Fruit fly (Drosophila melanogaster) whole organism, embryonic: Measurements from ENCODE around the gene CG14664.

Experiments used
- Adf1 ChIP-seq: fragments of 200-800 bp; sonication (Bioruptor generic); IDR thresholded peaks from 2 replicates; pipeline ENCODE4 v1.3.6; 2022; ENCODE audit warnings: missing biosample characterization, missing genetic modification characterization
- B-H2 ChIP-seq: fragments of 200-800 bp; sonication (Bioruptor generic); optimal IDR thresholded peaks from 2 replicates; lab custom pipeline; 2018; ENCODE audit warnings: missing biosample characterization, mild to moderate bottlenecking, missing genetic modification characterization
- Bteb2 ChIP-seq: fragments of 200-800 bp; sonication (Bioruptor generic); optimal IDR thresholded peaks from 2 replicates; lab custom pipeline; 2016; ENCODE audit warnings: missing biosample characterization, missing genetic modification characterization
- C15 ChIP-seq: fragments of 200-800 bp; sonication (Bioruptor generic); IDR thresholded peaks from 3 replicates; pipeline ENCODE4 v1.3.6; 2022; ENCODE audit warnings: missing biosample characterization, missing genetic modification characterization
- CG1024 ChIP-seq: fragments of 200-800 bp; sonication (Bioruptor generic); IDR thresholded peaks from 2 replicates; pipeline ENCODE4 v1.3.6; 2022; ENCODE audit warnings: missing biosample characterization, missing genetic modification characterization
- CG10267 ChIP-seq: fragments of 200-800 bp; sonication (Bioruptor generic); optimal IDR thresholded peaks from 2 replicates; lab custom pipeline; 2018; ENCODE audit warnings: missing biosample characterization, mild to moderate bottlenecking, missing genetic modification characterization, moderate library complexity
- CG10462 ChIP-seq: fragments of 200-800 bp; sonication (Bioruptor generic); optimal IDR thresholded peaks from 2 replicates; lab custom pipeline; 2016; ENCODE audit warnings: missing biosample characterization, missing genetic modification characterization
- CG11247 ChIP-seq: fragments of 200-800 bp; sonication (Bioruptor generic); IDR thresholded peaks from 2 replicates; pipeline ENCODE4 v1.3.6; 2022; ENCODE audit warnings: missing biosample characterization, missing genetic modification characterization
- CG12104 ChIP-seq: fragments of 200-800 bp; sonication (Bioruptor generic); optimal IDR thresholded peaks from 3 replicates; lab custom pipeline; 2016; ENCODE audit warnings: missing biosample characterization, missing genetic modification characterization
- CG12219 ChIP-seq: fragments of 200-800 bp; sonication (Bioruptor generic); optimal IDR thresholded peaks from 3 replicates; lab custom pipeline; 2018; ENCODE audit warnings: missing biosample characterization, mild to moderate bottlenecking, missing genetic modification characterization
- CG13296 ChIP-seq: fragments of 200-800 bp; sonication (Bioruptor generic); optimal IDR thresholded peaks from 3 replicates; lab custom pipeline; 2018; ENCODE audit warnings: missing biosample characterization, mild to moderate bottlenecking, missing genetic modification characterization
- CG13424 ChIP-seq: fragments of 200-800 bp; sonication (Bioruptor generic); optimal IDR thresholded peaks from 2 replicates; lab custom pipeline; 2019; ENCODE audit warnings: missing biosample characterization, mild to moderate bottlenecking, missing genetic modification characterization, moderate library complexity
- CG13775 ChIP-seq: fragments of 200-800 bp; sonication (Bioruptor generic); optimal IDR thresholded peaks from 3 replicates; lab custom pipeline; 2017; ENCODE audit warnings: missing biosample characterization, mild to moderate bottlenecking, missing genetic modification characterization
- CG14860 ChIP-seq: fragments of 200-800 bp; sonication (Bioruptor generic); IDR thresholded peaks from 3 replicates; pipeline ENCODE4 v1.3.6; 2022; ENCODE audit warnings: missing biosample characterization, missing genetic modification characterization; ENCODE audit not compliant: partially characterized antibody
- CG15601 ChIP-seq: fragments of 200-800 bp; sonication (Bioruptor generic); optimal IDR thresholded peaks from 3 replicates; lab custom pipeline; 2019; ENCODE audit warnings: missing biosample characterization, mild to moderate bottlenecking, missing genetic modification characterization, moderate library complexity
- CG1647 ChIP-seq: fragments of 200-800 bp; sonication (Bioruptor generic); optimal IDR thresholded peaks from 3 replicates; lab custom pipeline; 2016; ENCODE audit warnings: missing biosample characterization, missing genetic modification characterization
- CG17829 ChIP-seq: fragments of 200-800 bp; optimal IDR thresholded peaks from 2 replicates; lab custom pipeline; 2019; ENCODE audit warnings: missing biosample characterization, mild to moderate bottlenecking, missing genetic modification characterization, moderate library complexity
- CG18262 ChIP-seq: fragments of 200-800 bp; optimal IDR thresholded peaks from 3 replicates; lab custom pipeline; 2019; ENCODE audit warnings: missing biosample characterization, mild to moderate bottlenecking, missing genetic modification characterization, moderate library complexity
- CG2875 ChIP-seq: fragments of 200-800 bp; sonication (Bioruptor generic); optimal IDR thresholded peaks from 2 replicates; lab custom pipeline; 2017; ENCODE audit warnings: missing biosample characterization, mild to moderate bottlenecking, missing genetic modification characterization, missing genetic modification reagents
- CG31365 ChIP-seq: fragments of 200-800 bp; sonication (Bioruptor generic); optimal IDR thresholded peaks from 2 replicates; lab custom pipeline; 2018; ENCODE audit warnings: missing biosample characterization, mild to moderate bottlenecking, missing genetic modification characterization
- CG32767 ChIP-seq: fragments of 200-800 bp; sonication (Bioruptor generic); IDR thresholded peaks from 2 replicates; pipeline ENCODE4 v1.3.6; 2022; ENCODE audit warnings: missing biosample characterization, missing genetic modification characterization
- CG33557 ChIP-seq: fragments of 200-800 bp; sonication (Bioruptor generic); optimal IDR thresholded peaks from 2 replicates; lab custom pipeline; 2019; ENCODE audit warnings: missing biosample characterization, mild to moderate bottlenecking, missing genetic modification characterization, moderate library complexity
- CG5180 ChIP-seq: fragments of 200-800 bp; sonication (Bioruptor generic); optimal IDR thresholded peaks from 3 replicates; lab custom pipeline; 2017; ENCODE audit warnings: missing biosample characterization, missing genetic modification characterization, mild to moderate bottlenecking, moderate library complexity, missing genetic modification reagents
- CG6791 ChIP-seq: fragments of 200-800 bp; sonication (Bioruptor generic); IDR thresholded peaks from 3 replicates; pipeline ENCODE4 v1.3.6; 2022; ENCODE audit warnings: missing biosample characterization, missing genetic modification characterization; ENCODE audit not compliant: partially characterized antibody
- CG7745 ChIP-seq: fragments of 200-800 bp; sonication (Bioruptor generic); optimal IDR thresholded peaks from 2 replicates; lab custom pipeline; 2018; ENCODE audit warnings: missing biosample characterization, mild to moderate bottlenecking, missing genetic modification characterization, moderate library complexity
- CoRest ChIP-seq: fragments of 200-800 bp; sonication (Bioruptor generic); optimal IDR thresholded peaks from 3 replicates; lab custom pipeline; 2018; ENCODE audit warnings: missing biosample characterization, mild to moderate bottlenecking, missing genetic modification characterization, moderate library complexity
- Dbx ChIP-seq: fragments of 200-800 bp; sonication (Bioruptor generic); IDR thresholded peaks from 3 replicates; pipeline ENCODE4 v1.3.6; 2022; ENCODE audit warnings: missing biosample characterization, missing genetic modification characterization
- Doc3 ChIP-seq: fragments of 200-800 bp; sonication (Bioruptor generic); IDR thresholded peaks from 3 replicates; pipeline ENCODE4 v1.3.6; 2022; ENCODE audit warnings: missing biosample characterization, missing genetic modification characterization; ENCODE audit not compliant: partially characterized antibody
- Ets97D ChIP-seq: fragments of 200-800 bp; sonication (Bioruptor generic); optimal IDR thresholded peaks from 3 replicates; lab custom pipeline; 2016; ENCODE audit warnings: missing biosample characterization, missing genetic modification characterization
- GATAe ChIP-seq: fragments of 200-800 bp; sonication (Bioruptor generic); conservative IDR thresholded peaks from 2 replicates; pipeline ENCODE4 v1.3.6; 2022; ENCODE audit warnings: missing biosample characterization, missing genetic modification characterization
- Gsc ChIP-seq: fragments of 200-800 bp; sonication (Bioruptor generic); IDR thresholded peaks from 2 replicates; pipeline ENCODE4 v1.3.6; 2022; ENCODE audit warnings: missing biosample characterization, missing genetic modification characterization
- Hmx ChIP-seq: fragments of 200-800 bp; sonication (Bioruptor generic); optimal IDR thresholded peaks from 2 replicates; lab custom pipeline; 2016; ENCODE audit warnings: missing biosample characterization, missing genetic modification characterization
- Hr78 ChIP-seq, 2 experiments: fragments of 200-800 bp in 1 of 2; fragments of >200 bp in 1 of 2; sonication (Bioruptor generic) in 1 of 2; optimal IDR thresholded peaks; 2 replicates each; lab custom pipeline; 2017 to 2019; ENCODE audit warnings: missing biosample characterization in 2 of 2, missing genetic modification characterization in 2 of 2, mild to moderate bottlenecking in 1 of 2, moderate library complexity in 1 of 2
- Lhr ChIP-seq: fragments of 200-800 bp; sonication (Bioruptor generic); optimal IDR thresholded peaks from 3 replicates; lab custom pipeline; 2017; ENCODE audit warnings: mild to moderate bottlenecking, missing biosample characterization, missing genetic modification reagents, missing genetic modification characterization
- Nf-YA ChIP-seq: fragments of 200-800 bp; sonication (Bioruptor generic); IDR thresholded peaks from 2 replicates; pipeline ENCODE4 v1.3.6; 2022; ENCODE audit warnings: missing biosample characterization, missing genetic modification characterization
- NfI ChIP-seq: fragments of 200-800 bp; sonication (Bioruptor generic); optimal IDR thresholded peaks from 3 replicates; lab custom pipeline; 2018; ENCODE audit warnings: missing biosample characterization, mild to moderate bottlenecking, missing genetic modification characterization, moderate library complexity
- Sox102F ChIP-seq: fragments of 200-800 bp; sonication (Bioruptor generic); optimal IDR thresholded peaks from 2 replicates; lab custom pipeline; 2018; ENCODE audit warnings: missing biosample characterization, mild to moderate bottlenecking, missing genetic modification characterization, moderate library complexity
- Spps ChIP-seq: fragments of 200-800 bp; sonication (Bioruptor generic); optimal IDR thresholded peaks from 2 replicates; lab custom pipeline; 2018; ENCODE audit warnings: missing biosample characterization, mild to moderate bottlenecking, missing genetic modification characterization
- danr ChIP-seq: fragments of 200-800 bp; sonication (Bioruptor generic); IDR thresholded peaks from 2 replicates; pipeline ENCODE4 v1.3.6; 2022; ENCODE audit warnings: missing biosample characterization, missing genetic modification characterization
- dmrt11E ChIP-seq: fragments of 200-800 bp; sonication (Bioruptor generic); optimal IDR thresholded peaks from 3 replicates; lab custom pipeline; 2018; ENCODE audit warnings: missing biosample characterization, mild to moderate bottlenecking, missing genetic modification characterization, moderate library complexity
- gsb ChIP-seq: fragments of 200-800 bp; sonication (Bioruptor generic); IDR thresholded peaks from 2 replicates; pipeline ENCODE4 v1.3.6; 2022; ENCODE audit warnings: missing biosample characterization, missing genetic modification characterization
- her ChIP-seq: fragments of 200-800 bp; sonication (Bioruptor generic); optimal IDR thresholded peaks from 2 replicates; lab custom pipeline; 2016; ENCODE audit warnings: missing biosample characterization, missing genetic modification characterization
- insv ChIP-seq, 2 experiments: fragments of 200-800 bp; sonication (Bioruptor generic); optimal IDR thresholded peaks; 3 replicates each; lab custom pipeline; 2016 to 2018; ENCODE audit warnings: missing biosample characterization in 2 of 2, missing genetic modification characterization in 2 of 2
- inv ChIP-seq: fragments of 200-800 bp; sonication (Bioruptor generic); IDR thresholded peaks from 2 replicates; pipeline ENCODE4 v1.3.6; 2022; ENCODE audit warnings: missing biosample characterization, missing genetic modification characterization; ENCODE audit not compliant: partially characterized antibody
- lab ChIP-seq: fragments of 200-800 bp; sonication (Bioruptor generic); optimal IDR thresholded peaks from 3 replicates; lab custom pipeline; 2017; ENCODE audit warnings: missing biosample characterization, missing genetic modification characterization, mild to moderate bottlenecking, moderate library complexity, missing genetic modification reagents
- luna ChIP-seq: fragments of 200-800 bp; sonication (Bioruptor generic); optimal IDR thresholded peaks from 2 replicates; lab custom pipeline; 2016; ENCODE audit warnings: missing biosample characterization, missing genetic modification characterization
- nerfin-1 ChIP-seq: fragments of 200-800 bp; sonication (Bioruptor generic); optimal IDR thresholded peaks from 3 replicates; lab custom pipeline; 2019; ENCODE audit warnings: missing biosample characterization, mild to moderate bottlenecking, missing genetic modification characterization, moderate library complexity
- onecut ChIP-seq: fragments of 200-800 bp; sonication (Bioruptor generic); IDR thresholded peaks from 2 replicates; pipeline ENCODE4 v1.3.6; 2022; ENCODE audit warnings: missing biosample characterization, missing genetic modification characterization
- ro ChIP-seq: fragments of 200-800 bp; sonication (Bioruptor generic); IDR thresholded peaks from 2 replicates; pipeline ENCODE4 v1.3.6; 2022; ENCODE audit warnings: missing biosample characterization, missing genetic modification characterization
- toy ChIP-seq: fragments of 200-800 bp; sonication (Bioruptor generic); IDR thresholded peaks from 2 replicates; pipeline ENCODE4 v1.3.6; 2022; ENCODE audit warnings: missing biosample characterization, missing genetic modification characterization
- yki ChIP-seq: fragments of >200 bp; optimal IDR thresholded peaks from 3 replicates; lab custom pipeline; 2018

The CG14664 gene

DNA sequence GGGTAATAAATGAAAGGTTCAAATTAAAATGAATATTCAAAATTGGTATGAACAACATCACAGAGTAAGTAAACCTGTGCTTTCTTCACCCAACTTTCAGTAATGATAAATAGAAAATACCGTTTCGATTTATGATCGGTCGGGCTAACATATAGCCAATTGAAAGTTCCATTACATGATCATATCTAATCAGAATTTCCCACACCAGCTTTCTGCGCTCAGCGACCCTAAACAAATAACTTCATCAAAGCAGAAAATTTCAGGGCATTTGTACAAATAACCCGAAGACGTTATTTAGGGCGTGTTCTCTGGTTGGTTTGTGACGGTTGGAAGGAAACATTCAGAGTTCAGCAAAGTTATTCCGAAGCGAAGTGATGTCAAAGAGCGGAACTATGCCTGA is 20.1 kb upstream of the CG14664 start (continued):
- TF ChIP-seq CG31365 (no peak), luna (GFP tag; lab: Kevin White, UChicago) (no peak), Lhr (GFP tag; lab: Kevin White, UChicago) (no peak), danr (no peak), Sox102F (GFP tag; lab: Kevin White, UChicago) (no peak), Hmx (GFP tag; lab: Kevin White, UChicago) (no peak), Hr78 (GFP tag; optimal IDR thresholded peaks at IDR 0.05; lab: Kevin White, UChicago) (peak in 1 of 2 experiments; percentile 51), lab (GFP tag; lab: Kevin White, UChicago) (peak; percentile 8), CG1024 (0 out of 2 replicates have a peak, but pooled peaks have one; percentile 7), dmrt11E (tag; lab: Kevin White, UChicago) (no peak), Ets97D (GFP tag; lab: Kevin White, UChicago) (no peak), C15 (no peak), CG13775 (GFP tag; lab: Kevin White, UChicago) (no peak), NfI (GFP tag; lab: Kevin White, UChicago) (no peak), GATAe (GFP tag; lab: Robert Waterston, UW) (no peak), ro (GFP tag; lab: Robert Waterston, UW) (no peak), CG12219 (GFP tag; lab: Kevin White, UChicago) (no peak), Adf1 (GFP tag; lab: Robert Waterston, UW) (no peak), CG14860 (GFP tag; lab: Robert Waterston, UW) (no peak), CG18262 (no peak), B-H2 (GFP tag; lab: Kevin White, UChicago) (no peak), CG2875 (GFP tag; lab: Kevin White, UChicago) (no peak), CG32767 (GFP tag; lab: Robert Waterston, UW) (no peak), Nf-YA (GFP tag; lab: Robert Waterston, UW) (no peak), CG10462 (GFP tag; lab: Kevin White, UChicago) (no peak), CG11247 (no peak), CG33557 (GFP tag; lab: Kevin White, UChicago) (no peak), CG17829 (tag; lab: Kevin White, UChicago) (no peak), CG10267 (tag; lab: Kevin White, UChicago) (no peak), inv (no peak), CG1647 (GFP tag; lab: Kevin White, UChicago) (no peak), Bteb2 (GFP tag; lab: Kevin White, UChicago) (no peak), CG7745 (tag; lab: Kevin White, UChicago) (peak; percentile 8), insv (GFP tag; optimal IDR thresholded peaks at IDR 0.05; lab: Kevin White, UChicago) (peak in 1 of 2 experiments; percentile 6), gsb (GFP tag; lab: Robert Waterston, UW) (no peak), CoRest (tag; lab: Kevin White, UChicago) (no peak), Spps (tag; lab: Kevin White, UChicago) (no peak), Doc3 (GFP tag; lab: Robert Waterston, UW) (no peak), her (GFP tag; lab: Kevin White, UChicago) (no peak), onecut (GFP tag; lab: Robert Waterston, UW) (no peak), CG5180 (GFP tag; lab: Kevin White, UChicago) (no peak), Gsc (no peak), CG13296 (no peak), CG15601 (tag; lab: Kevin White, UChicago) (peak; percentile 5), CG6791 (GFP tag; lab: Robert Waterston, UW) (no peak), CG13424 (tag; lab: Kevin White, UChicago) (no peak), CG12104 (GFP tag; lab: Kevin White, UChicago) (no peak), Dbx (GFP tag; lab: Robert Waterston, UW) (no peak), yki (no peak), toy (no peak), nerfin-1 (tag; lab: Kevin White, UChicago) (no peak)
